Fruit fly (Drosophila melanogaster): ENCODE measurements around the gene CSN8.
A peak's percentile ranks its signal among the peaks of the same experiment; 100 is the strongest.

CSN8 gene

dm6 chr2L:8319858-8320525 is 44.7 kb upstream of the CSN8 start, which contains the start of the genes mtsh and strat (continued):
- peak; percentile 40 for TF ChIP-seq ind (GFP tag; optimal IDR thresholded peaks at IDR 0.05)
- TF ChIP-seq CG3281 (GFP tag; optimal IDR thresholded peaks at IDR 0.05) = peak; percentile 76
- no peak for TF ChIP-seq Hand (GFP tag; optimal IDR thresholded peaks at IDR 0.05)
- TF ChIP-seq CG32767 (GFP tag; IDR thresholded peaks at IDR 0.05) = no peak
- TF ChIP-seq CG9876 (GFP tag; optimal IDR thresholded peaks at IDR 0.05) = peak; percentile 6
- no peak for TF ChIP-seq CG17568 (GFP tag; optimal IDR thresholded peaks at IDR 0.05)
- peak; percentile 74 for TF ChIP-seq HLH4C (GFP tag; IDR thresholded peaks at IDR 0.05; ENCODE audit: partially characterized antibody)
- no peak for TF ChIP-seq sug (tag; optimal IDR thresholded peaks at IDR 0.05)
- no peak for TF ChIP-seq D (optimal IDR thresholded peaks at IDR 0.05)
- peak; percentile 53 for TF ChIP-seq D (GFP tag; optimal IDR thresholded peaks at IDR 0.05)
- TF ChIP-seq CG2678 (tag; optimal IDR thresholded peaks at IDR 0.05) = no peak
- peak; percentile 55 for TF ChIP-seq CG12659 (GFP tag; optimal IDR thresholded peaks at IDR 0.05)
- no peak for TF ChIP-seq CG12942 (GFP tag; optimal IDR thresholded peaks at IDR 0.05)
- peak; percentile 50 for TF ChIP-seq gfzf (GFP tag; optimal IDR thresholded peaks at IDR 0.05)

- TF ChIP-seq Max (GFP tag; optimal IDR thresholded peaks at IDR 0.05) (no peak), CG14441 (GFP tag; IDR thresholded peaks at IDR 0.05) (0 out of 2 replicates have a peak, but pooled peaks have one; percentile 29), E2f1 (GFP tag; IDR thresholded peaks at IDR 0.05) (0 out of 2 replicates have a peak, but pooled peaks have one; percentile 19), CG10565 (GFP tag; optimal IDR thresholded peaks at IDR 0.05) (no peak), CG7372 (GFP tag; IDR thresholded peaks at IDR 0.05) (0 out of 2 replicates have a peak, but pooled peaks have one; percentile 40), Rfx (GFP tag; IDR thresholded peaks at IDR 0.05) (0 out of 2 replicates have a peak, but pooled peaks have one; percentile 19), ewg (GFP tag; optimal IDR thresholded peaks at IDR 0.05) (peak; percentile 5), Deaf1 (tag; optimal IDR thresholded peaks at IDR 0.05) (peak; percentile 91), ranshi (GFP tag; IDR thresholded peaks at IDR 0.05) (0 out of 2 replicates have a peak, but pooled peaks have one; percentile 5), ci (GFP tag; IDR thresholded peaks at IDR 0.05) (0 out of 3 replicates have a peak, but pooled peaks have one; percentile 52), CG18599 (GFP tag; optimal IDR thresholded peaks at IDR 0.05) (peak; percentile 7), usp (GFP tag; optimal IDR thresholded peaks at IDR 0.05) (no peak), H2.0 (GFP tag; IDR thresholded peaks at IDR 0.05) (no peak), CG13424 (tag; optimal IDR thresholded peaks at IDR 0.05) (no peak), CG16815 (GFP tag; optimal IDR thresholded peaks at IDR 0.05) (no peak), cg (GFP tag; optimal IDR thresholded peaks at IDR 0.05) (peak; percentile 45), Med (GFP tag) (peak; percentile 70), CG32767 (GFP tag; IDR thresholded peaks at IDR 0.05) (0 out of 2 replicates have a peak, but pooled peaks have one; percentile 11), z (GFP tag; IDR thresholded peaks at IDR 0.05) (peak; percentile 76), wdn (GFP tag; IDR thresholded peaks at IDR 0.05) (0 out of 2 replicates have a peak, but pooled peaks have one; percentile 11), Nf-YC (tag; optimal IDR thresholded peaks at IDR 0.05) (peak; percentile 7), CG1024 (GFP tag; IDR thresholded peaks at IDR 0.05) (0 out of 2 replicates have a peak, but pooled peaks have one; percentile 21), CG2120 (GFP tag; optimal IDR thresholded peaks at IDR 0.05) (no peak), slbo (GFP tag; IDR thresholded peaks at IDR 0.05) (0 out of 2 replicates have a peak, but pooled peaks have one; percentile 24), chinmo (GFP tag; IDR thresholded peaks at IDR 0.05; ENCODE audit: partially characterized antibody) (peak; percentile 77; the same call in 1 of the 4 replicates), Trl (optimal IDR thresholded peaks at IDR 0.05) (peak in 1 of 2 experiments; percentile 9), Trl (GFP tag; optimal IDR thresholded peaks at IDR 0.05) (no peak)
Observed at dm6 chr2L:8325150-8325549, 39.5 kb upstream of the CSN8 start, which contains the start of gene CG7781. Gene CG7781, minus strand, starts transcription at chr2L:8325409.

Measured in whole organism, embryonic.